Worm (Caenorhabditis elegans): ENCODE results near the gene srbc-38.

Gene srbc-38

DNA sequence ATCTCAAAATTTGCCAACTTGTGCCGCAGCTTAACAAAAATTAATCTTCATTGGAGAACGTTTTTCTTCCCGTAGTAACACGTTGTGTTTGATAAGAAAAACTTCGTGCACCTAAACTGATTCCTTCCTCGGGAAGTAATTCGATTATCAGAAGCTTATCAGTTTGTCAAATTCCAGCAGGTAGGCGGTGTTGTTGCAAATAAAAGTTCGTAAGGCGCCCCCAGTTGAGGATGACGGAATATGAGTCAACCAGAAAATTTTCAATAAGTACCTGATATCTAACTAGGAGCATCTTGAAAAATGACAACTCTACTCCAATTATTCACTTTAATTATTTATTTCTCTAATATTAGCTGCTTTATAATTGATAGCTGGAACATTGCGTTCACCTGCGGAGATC, 34.8 kb downstream of the srbc-38 start, which contains the start of gene C05E4.7:
C05E4.7 (plus strand) TSS at position 301 of the 400 bp plus-strand sequence.
- no peak for TF ChIP-seq T22C8.4 (GFP tag; IDR thresholded peaks at IDR 0.05)
- TF ChIP-seq ref-1 (GFP tag; conservative IDR thresholded peaks at IDR 0.05): no peak
- TF ChIP-seq klf-2 (GFP tag; conservative IDR thresholded peaks at IDR 0.05): no peak
- TF ChIP-seq flt-1 (GFP tag; IDR thresholded peaks at IDR 0.05): no peak
- no peak for TF ChIP-seq cog-1 (tag; optimal IDR thresholded peaks at IDR 0.05)
- no peak for TF ChIP-seq tab-1 (GFP tag; IDR thresholded peaks at IDR 0.05)

DNA sequence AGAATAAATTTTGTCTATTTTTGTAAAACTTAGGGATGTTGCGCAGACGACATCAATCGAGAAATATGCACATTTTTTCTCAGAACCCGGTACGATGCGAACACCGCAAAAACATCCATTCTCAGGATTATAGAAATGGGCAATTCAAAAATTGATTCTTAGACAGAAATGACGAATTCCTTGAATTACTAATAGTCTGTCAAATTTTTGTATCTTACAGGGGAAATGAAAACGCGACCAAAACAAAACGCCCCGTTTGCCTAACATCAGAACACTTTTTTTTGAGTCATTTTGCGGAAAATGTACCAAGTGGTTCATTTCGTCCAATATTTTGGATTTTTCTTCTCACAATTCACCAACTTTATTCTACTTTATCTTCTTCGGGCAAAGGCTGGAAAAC, 36.3 kb downstream of the srbc-38 start, which contains the start of gene str-134:
str-134 (plus strand) TSS at position 301 of the 400 bp plus-strand sequence.
- TF ChIP-seq ref-1 (GFP tag; conservative IDR thresholded peaks at IDR 0.05): no peak

DNA sequence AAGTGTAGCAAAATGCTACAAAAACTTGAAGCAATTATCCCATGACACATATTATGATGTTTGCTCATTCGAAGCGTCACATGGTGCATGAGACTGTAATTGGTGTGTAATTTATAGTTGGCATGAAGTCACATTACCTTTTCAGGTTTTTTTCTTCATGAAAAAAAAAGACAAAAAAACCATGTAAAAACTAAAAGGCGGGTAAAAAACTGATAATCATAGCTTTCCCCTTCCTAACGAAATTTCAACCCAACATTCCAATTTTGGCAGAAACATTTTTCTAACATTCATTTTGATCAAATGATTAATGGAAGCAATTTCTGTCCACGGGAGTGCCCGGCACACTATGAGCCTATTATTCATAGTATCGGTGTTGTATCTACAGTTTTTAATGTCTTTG, 41.0 kb downstream of the srbc-38 start, which contains the start of gene sri-4:
sri-4 (plus strand) TSS at position 301 of the 400 bp plus-strand sequence.
- TF ChIP-seq tab-1 (GFP tag; IDR thresholded peaks at IDR 0.05) (no peak), T22C8.4 (GFP tag; IDR thresholded peaks at IDR 0.05) (no peak), flt-1 (GFP tag; IDR thresholded peaks at IDR 0.05) (no peak), med-1 (GFP tag; optimal IDR thresholded peaks at IDR 0.05; ENCODE audit: insufficient read depth) (no peak), ref-1 (GFP tag; conservative IDR thresholded peaks at IDR 0.05) (no peak), cog-1 (tag; optimal IDR thresholded peaks at IDR 0.05) (no peak), klf-2 (GFP tag; conservative IDR thresholded peaks at IDR 0.05) (no peak), ztf-23 (GFP tag; IDR thresholded peaks at IDR 0.05) (no peak), ztf-29 (GFP tag; IDR thresholded peaks at IDR 0.05) (no peak)

DNA sequence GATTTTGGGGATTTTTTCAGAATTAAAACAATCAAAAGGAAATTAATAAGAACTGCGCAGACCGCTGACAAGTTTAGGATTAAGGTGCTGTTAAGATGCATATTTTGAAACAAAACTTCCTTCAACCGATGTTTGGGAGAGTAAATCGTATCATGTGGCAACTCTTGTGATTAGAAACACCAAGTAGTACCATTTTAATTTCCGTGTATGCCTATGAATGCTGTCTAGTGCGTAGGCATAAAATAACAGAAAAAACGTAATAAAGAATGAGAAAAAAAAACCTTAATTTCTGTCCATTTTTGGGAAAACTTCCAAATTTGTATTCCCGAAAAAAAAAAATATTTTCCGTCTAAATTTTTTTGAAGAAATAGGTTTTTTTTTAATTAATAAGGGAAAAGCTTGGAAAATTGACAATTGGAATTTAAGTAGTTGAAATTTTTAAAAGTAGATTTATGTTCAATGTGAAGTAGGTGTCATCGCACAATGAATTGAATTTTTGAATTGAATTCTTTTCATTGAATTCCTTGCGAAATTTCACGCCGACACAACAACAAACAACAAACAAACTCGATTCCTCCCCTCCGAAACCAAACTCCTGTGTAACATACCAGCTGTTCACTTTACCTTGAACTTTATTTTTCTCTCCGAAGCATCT, 45.8 kb downstream of the srbc-38 start, which contains the start of the genes str-262 and srp-1:
str-262 (minus strand) TSS at position 101 of the 655 bp plus-strand sequence.
srp-1 (plus strand) TSS at position 605 of the 655 bp plus-strand sequence.
- TF ChIP-seq flt-1 (GFP tag; IDR thresholded peaks at IDR 0.05): no peak
- no peak for TF ChIP-seq ztf-23 (GFP tag; IDR thresholded peaks at IDR 0.05)
- no peak for TF ChIP-seq klf-2 (GFP tag; conservative IDR thresholded peaks at IDR 0.05)
- TF ChIP-seq cog-1 (tag; optimal IDR thresholded peaks at IDR 0.05): no peak
- TF ChIP-seq T22C8.4 (GFP tag; IDR thresholded peaks at IDR 0.05): no peak
- no peak for TF ChIP-seq ref-1 (GFP tag; conservative IDR thresholded peaks at IDR 0.05)
- no peak for TF ChIP-seq med-1 (GFP tag; optimal IDR thresholded peaks at IDR 0.05; ENCODE audit: insufficient read depth)
- TF ChIP-seq tab-1 (GFP tag; IDR thresholded peaks at IDR 0.05): no peak
- no peak for TF ChIP-seq ztf-29 (GFP tag; IDR thresholded peaks at IDR 0.05)

- TF ChIP-seq T22C8.4 (GFP tag; IDR thresholded peaks at IDR 0.05) (no peak), tab-1 (GFP tag; IDR thresholded peaks at IDR 0.05) (no peak), med-1 (GFP tag; optimal IDR thresholded peaks at IDR 0.05; ENCODE audit: insufficient read depth) (no peak), ztf-23 (GFP tag; IDR thresholded peaks at IDR 0.05) (no peak), ref-1 (GFP tag; conservative IDR thresholded peaks at IDR 0.05) (no peak), cog-1 (tag; optimal IDR thresholded peaks at IDR 0.05) (no peak), ztf-29 (GFP tag; IDR thresholded peaks at IDR 0.05) (no peak), flt-1 (GFP tag; IDR thresholded peaks at IDR 0.05) (no peak), klf-2 (GFP tag; conservative IDR thresholded peaks at IDR 0.05) (no peak)
Measured at ce11 chrV:756169-756568, 49.2 kb downstream of the srbc-38 start, which contains the start of gene str-20. str-20 (plus strand) TSS chrV:756469.
